Worm (Caenorhabditis elegans) whole organism, L2 larva: Measurements from ENCODE around the gene his-3.
A peak's percentile ranks its signal among the peaks of the same experiment; 100 is the strongest.

Source experiments
- C34F6.9 ChIP-seq: fragments of 150-350 bp; optimal IDR thresholded peaks from 2 replicates; lab custom pipeline; 2014; ENCODE audit warnings: missing biosample characterization, missing genetic modification characterization
- F13H6.1 ChIP-seq: sonication (generic microtip); optimal IDR thresholded peaks from 2 replicates; lab custom pipeline; 2016; ENCODE audit warnings: missing genetic modification characterization, missing compliant biosample characterization
- R02D3.7 ChIP-seq: fragments of 150-350 bp; optimal IDR thresholded peaks from 2 replicates; lab custom pipeline; 2014; ENCODE audit warnings: missing biosample characterization, missing genetic modification characterization
- Y55F3AM.14 ChIP-seq: fragments of 200-800 bp; sonication (Bioruptor generic); optimal IDR thresholded peaks from 2 replicates; lab custom pipeline; 2018; ENCODE audit warnings: mild to moderate bottlenecking, missing genetic modification characterization, missing compliant biosample characterization
- alr-1 ChIP-seq: fragments of 150-350 bp; optimal IDR thresholded peaks from 2 replicates; lab custom pipeline; 2014; ENCODE audit warnings: missing biosample characterization, missing genetic modification characterization
- aly-2 ChIP-seq: fragments of 150-350 bp; optimal IDR thresholded peaks from 2 replicates; lab custom pipeline; 2014; ENCODE audit warnings: missing biosample characterization, missing genetic modification characterization
- blmp-1 ChIP-seq: sonication (generic microtip); optimal IDR thresholded peaks from 2 replicates; lab custom pipeline; 2017; ENCODE audit warnings: missing genetic modification characterization, mild to moderate bottlenecking, missing compliant biosample characterization, antibody characterized with exemption, moderate library complexity; ENCODE audit not compliant: insufficient read depth
- crh-2 ChIP-seq: sonication (generic microtip); optimal IDR thresholded peaks from 2 replicates; lab custom pipeline; 2017; ENCODE audit warnings: missing biosample characterization, missing genetic modification characterization
- egl-27 ChIP-seq: sonication (generic microtip); optimal IDR thresholded peaks from 3 replicates; lab custom pipeline; 2017; ENCODE audit warnings: missing biosample characterization, missing genetic modification reagents, missing genetic modification characterization
- elt-1 ChIP-seq: fragments of 150-350 bp; optimal IDR thresholded peaks from 2 replicates; lab custom pipeline; 2014; ENCODE audit warnings: missing biosample characterization, missing genetic modification characterization
- fos-1 ChIP-seq: fragments of 150-350 bp; optimal IDR thresholded peaks from 2 replicates; lab custom pipeline; 2014; ENCODE audit warnings: missing biosample characterization, missing genetic modification characterization
- lin-11 ChIP-seq: fragments of 150-350 bp; sonication (generic microtip); optimal IDR thresholded peaks from 2 replicates; lab custom pipeline; 2014; ENCODE audit warnings: missing biosample characterization, missing genetic modification characterization, inconsistent platforms, mixed read lengths
- lin-39 ChIP-seq: fragments of 150-350 bp; optimal IDR thresholded peaks from 2 replicates; lab custom pipeline; 2014; ENCODE audit warnings: missing biosample characterization, missing genetic modification reagents, missing genetic modification characterization
- lsy-2 ChIP-seq, 2 experiments: fragments of 150-350 bp in 1 of 2; sonication (generic microtip) in 1 of 2; optimal IDR thresholded peaks; 2 replicates each; lab custom pipeline; 2014 to 2017; ENCODE audit warnings: missing biosample characterization in 2 of 2, missing genetic modification characterization in 2 of 2
- mab-5 ChIP-seq: fragments of 150-350 bp; optimal IDR thresholded peaks from 2 replicates; lab custom pipeline; 2014; ENCODE audit warnings: missing biosample characterization, missing genetic modification characterization
- mbf-1 ChIP-seq: sonication (generic microtip); optimal IDR thresholded peaks from 2 replicates; lab custom pipeline; 2017; ENCODE audit warnings: missing biosample characterization, missing genetic modification characterization
- nhr-11 ChIP-seq: fragments of 150-350 bp; optimal IDR thresholded peaks from 2 replicates; lab custom pipeline; 2014; ENCODE audit warnings: missing biosample characterization, missing genetic modification characterization
- nhr-12 ChIP-seq: fragments of 150-350 bp; optimal IDR thresholded peaks from 2 replicates; lab custom pipeline; 2014; ENCODE audit warnings: missing biosample characterization, missing genetic modification characterization
- nhr-21 ChIP-seq: fragments of 150-350 bp; optimal IDR thresholded peaks from 2 replicates; lab custom pipeline; 2014; ENCODE audit warnings: missing biosample characterization, missing genetic modification characterization
- nhr-23 ChIP-seq: fragments of 150-350 bp; optimal IDR thresholded peaks from 2 replicates; lab custom pipeline; 2014; ENCODE audit warnings: missing biosample characterization, missing genetic modification reagents, missing genetic modification characterization
- nhr-237 ChIP-seq: fragments of 150-350 bp; optimal IDR thresholded peaks from 2 replicates; lab custom pipeline; 2014; ENCODE audit warnings: missing biosample characterization, missing genetic modification characterization
- nhr-25 ChIP-seq: fragments of 150-350 bp; sonication (generic microtip); optimal IDR thresholded peaks from 3 replicates; lab custom pipeline; 2014; ENCODE audit warnings: missing biosample characterization, missing genetic modification characterization
- nhr-6 ChIP-seq: fragments of 150-350 bp; optimal IDR thresholded peaks from 2 replicates; lab custom pipeline; 2014; ENCODE audit warnings: missing biosample characterization, missing genetic modification characterization
- sem-4 ChIP-seq: fragments of 150-350 bp; optimal IDR thresholded peaks from 2 replicates; lab custom pipeline; 2014; ENCODE audit warnings: missing biosample characterization, missing genetic modification reagents, missing genetic modification characterization
- sma-3 ChIP-seq: sonication (generic microtip); optimal IDR thresholded peaks from 2 replicates; lab custom pipeline; 2016; ENCODE audit warnings: missing genetic modification reagents, missing genetic modification characterization, missing compliant biosample characterization
- sma-9 ChIP-seq, 2 experiments: fragments of 150-350 bp in 1 of 2; sonication (generic microtip) in 1 of 2; optimal IDR thresholded peaks; 2 replicates each; lab custom pipeline; 2014 to 2016; ENCODE audit warnings: missing genetic modification characterization in 2 of 2, mild to moderate bottlenecking in 1 of 2, missing biosample characterization in 1 of 2, missing compliant biosample characterization in 1 of 2, missing genetic modification reagents in 1 of 2, moderate library complexity in 1 of 2
- snpc-4 ChIP-seq: fragments of 150-350 bp; optimal IDR thresholded peaks from 2 replicates; lab custom pipeline; 2014; ENCODE audit warnings: missing biosample characterization, missing genetic modification characterization
- unc-39 ChIP-seq: fragments of 150-350 bp; optimal IDR thresholded peaks from 2 replicates; lab custom pipeline; 2014; ENCODE audit warnings: missing biosample characterization, missing genetic modification characterization
- unc-55 ChIP-seq: fragments of 150-350 bp; sonication (generic microtip); optimal IDR thresholded peaks from 3 replicates; lab custom pipeline; 2014; ENCODE audit warnings: missing biosample characterization, missing genetic modification reagents, missing genetic modification characterization
- zag-1 ChIP-seq: fragments of 150-350 bp; optimal IDR thresholded peaks from 2 replicates; lab custom pipeline; 2014; ENCODE audit warnings: missing biosample characterization, missing genetic modification characterization
- ztf-1 ChIP-seq: fragments of 200-800 bp; sonication (Bioruptor generic); conservative IDR thresholded peaks from 2 replicates; pipeline ENCODE4 v1.3.6; 2022; ENCODE audit warnings: missing genetic modification characterization, missing compliant biosample characterization
- ztf-11 ChIP-seq: sonication (generic microtip); optimal IDR thresholded peaks from 2 replicates; lab custom pipeline; 2017; ENCODE audit warnings: missing biosample characterization, missing genetic modification characterization

Gene his-3

ce11 chrV:16033491-16033890, 7.1 kb upstream of the his-3 start:
- TF ChIP-seq mbf-1 (tag; lab: Kevin White, UChicago) = no peak
- no peak for TF ChIP-seq egl-27 (tag; lab: Kevin White, UChicago)
- no peak for TF ChIP-seq unc-39

ce11 chrV:16036166-16036565, 4.4 kb upstream of the his-3 start, which contains the start of gene T10C6.10:
Gene T10C6.10 (plus strand): TSS chrV:16036413.
- TF ChIP-seq lsy-2 (tag; optimal IDR thresholded peaks at IDR 0.05; lab: Kevin White, UChicago) (no peak), alr-1 (tag; lab: Kevin White, UChicago) (no peak), sma-3 (no peak), R02D3.7 (tag; lab: Kevin White, UChicago) (no peak), unc-39 (no peak), nhr-237 (no peak), sem-4 (tag; lab: Kevin White, UChicago) (no peak), nhr-11 (tag; lab: Kevin White, UChicago) (no peak), egl-27 (tag; lab: Kevin White, UChicago) (no peak), nhr-21 (tag; lab: Kevin White, UChicago) (no peak), F13H6.1 (tag; lab: Kevin White, UChicago) (no peak)
- TF ChIP-seq, all 48 proteins: peak for 0

ce11 chrV:16041412-16041811, 804 bp downstream of the his-3 start:
- TF ChIP-seq nhr-25 (tag; lab: Kevin White, UChicago) (no peak), blmp-1 (no peak), sma-9 (GFP tag; optimal IDR thresholded peaks at IDR 0.05; lab: Kevin White, UChicago) (no peak), sma-9 (tag; optimal IDR thresholded peaks at IDR 0.05; lab: Kevin White, UChicago) (no peak), ztf-11 (tag; lab: Kevin White, UChicago) (no peak)

ce11 chrV:16041925-16042742, 1.5 kb downstream of the his-3 start, which contains the start of the genes his-2 and his-1:
Gene his-2 (minus strand): TSS chrV:16042283.
Gene his-1 (plus strand): TSS chrV:16042520.
- peak; percentile 19 for TF ChIP-seq nhr-25 (tag; lab: Kevin White, UChicago)

ce11 chrV:16042743-16043014, 2.1 kb downstream of the his-3 start:
- TF ChIP-seq lin-39 (no peak), C34F6.9 (tag; lab: Kevin White, UChicago) (no peak), unc-55 (no peak), sma-9 (GFP tag; optimal IDR thresholded peaks at IDR 0.05; lab: Kevin White, UChicago) (no peak), sma-9 (tag; optimal IDR thresholded peaks at IDR 0.05; lab: Kevin White, UChicago) (no peak), nhr-25 (tag; lab: Kevin White, UChicago) (no peak), egl-27 (tag; lab: Kevin White, UChicago) (no peak), nhr-237 (no peak), lsy-2 (tag; optimal IDR thresholded peaks at IDR 0.05; lab: Kevin White, UChicago) (no peak), sma-3 (no peak), alr-1 (tag; lab: Kevin White, UChicago) (no peak)
- TF ChIP-seq, all 48 proteins: peak for 0

- TF ChIP-seq Y55F3AM.14 (GFP tag; lab: Kevin White, UChicago) = no peak
- no peak for TF ChIP-seq elt-1 (tag; lab: Kevin White, UChicago)
- no peak for TF ChIP-seq nhr-12 (tag; lab: Kevin White, UChicago)
- TF ChIP-seq lsy-2 (tag; optimal IDR thresholded peaks at IDR 0.05; lab: Kevin White, UChicago) = no peak
- TF ChIP-seq egl-27 (tag; lab: Kevin White, UChicago) = no peak
- no peak for TF ChIP-seq ztf-1
- TF ChIP-seq crh-2 = peak; percentile 23
- TF ChIP-seq zag-1 (tag; lab: Kevin White, UChicago) = no peak
- no peak for TF ChIP-seq nhr-11 (tag; lab: Kevin White, UChicago)
- peak; percentile 23 for TF ChIP-seq sma-9 (GFP tag; optimal IDR thresholded peaks at IDR 0.05; lab: Kevin White, UChicago)
- TF ChIP-seq sma-9 (tag; optimal IDR thresholded peaks at IDR 0.05; lab: Kevin White, UChicago) = no peak
- no peak for TF ChIP-seq nhr-6
- TF ChIP-seq nhr-23 (tag; lab: Kevin White, UChicago) = no peak
- TF ChIP-seq aly-2 = no peak
- TF ChIP-seq lin-11 (tag; lab: Kevin White, UChicago) = no peak
- peak; percentile 31 for TF ChIP-seq fos-1 (tag; lab: Kevin White, UChicago)
- TF ChIP-seq snpc-4 (tag; lab: Kevin White, UChicago) = no peak
- TF ChIP-seq mab-5 (tag; lab: Kevin White, UChicago) = no peak
These were observed 3.1 kb downstream of the his-3 start for ce11 chrV:16043686-16044085.
